Worm (Caenorhabditis elegans): ENCODE measurements around the gene srh-214.

srh-214 gene

DNA sequence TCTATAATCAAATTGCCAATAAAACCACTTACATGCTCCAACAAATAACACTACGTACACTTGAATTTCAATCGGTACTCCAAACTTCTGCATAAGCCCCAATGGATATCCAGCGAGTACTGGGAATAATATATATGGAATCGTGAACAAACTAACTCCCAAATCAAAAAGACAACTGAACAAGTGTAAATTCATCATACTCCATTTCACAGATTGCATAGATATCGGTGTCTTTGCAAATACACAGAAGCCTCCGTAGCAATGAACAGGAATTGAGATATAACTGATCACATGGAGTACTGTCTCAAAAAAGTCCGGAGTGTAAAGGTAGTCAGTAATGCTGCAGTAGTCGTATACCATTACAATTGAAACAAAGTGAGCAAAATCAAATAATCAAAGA, at the start of gene srh-214:
Gene srh-214, minus strand, starts transcription at position 360 of the 400 bp plus-strand sequence.
- TF ChIP-seq snpc-4 (tag; optimal IDR thresholded peaks at IDR 0.05): no peak
- TF ChIP-seq nhr-23 (tag; optimal IDR thresholded peaks at IDR 0.05): no peak
- TF ChIP-seq nhr-12 (tag; optimal IDR thresholded peaks at IDR 0.05): no peak
- no peak for TF ChIP-seq nhr-237 (tag; optimal IDR thresholded peaks at IDR 0.05)
- TF ChIP-seq ceh-28 (tag; optimal IDR thresholded peaks at IDR 0.05): no peak
- TF ChIP-seq nhr-11 (tag; optimal IDR thresholded peaks at IDR 0.05): no peak
- TF ChIP-seq ztf-11 (tag; optimal IDR thresholded peaks at IDR 0.05): no peak
- TF ChIP-seq fos-1 (tag; optimal IDR thresholded peaks at IDR 0.05): no peak
- TF ChIP-seq hmg-11 (tag; optimal IDR thresholded peaks at IDR 0.05): no peak
- no peak for TF ChIP-seq lin-39 (tag; optimal IDR thresholded peaks at IDR 0.05)
- no peak for TF ChIP-seq nhr-67 (tag; optimal IDR thresholded peaks at IDR 0.05)
- TF ChIP-seq lin-15B (tag; optimal IDR thresholded peaks at IDR 0.05): no peak
- TF ChIP-seq unc-62 (GFP tag; optimal IDR thresholded peaks at IDR 0.05): no peak
- TF ChIP-seq aly-2 (tag; optimal IDR thresholded peaks at IDR 0.05): no peak
- TF ChIP-seq ceh-9 (tag; optimal IDR thresholded peaks at IDR 0.05): no peak
- TF ChIP-seq nfya-1 (tag; optimal IDR thresholded peaks at IDR 0.05; ENCODE audit: insufficient read depth): no peak
- no peak for TF ChIP-seq mml-1 (tag; optimal IDR thresholded peaks at IDR 0.05)
- TF ChIP-seq fkh-10 (GFP tag; optimal IDR thresholded peaks at IDR 0.05): no peak
- TF ChIP-seq zag-1 (tag; optimal IDR thresholded peaks at IDR 0.05): no peak
- no peak for TF ChIP-seq elt-2 (tag; optimal IDR thresholded peaks at IDR 0.05)

DNA sequence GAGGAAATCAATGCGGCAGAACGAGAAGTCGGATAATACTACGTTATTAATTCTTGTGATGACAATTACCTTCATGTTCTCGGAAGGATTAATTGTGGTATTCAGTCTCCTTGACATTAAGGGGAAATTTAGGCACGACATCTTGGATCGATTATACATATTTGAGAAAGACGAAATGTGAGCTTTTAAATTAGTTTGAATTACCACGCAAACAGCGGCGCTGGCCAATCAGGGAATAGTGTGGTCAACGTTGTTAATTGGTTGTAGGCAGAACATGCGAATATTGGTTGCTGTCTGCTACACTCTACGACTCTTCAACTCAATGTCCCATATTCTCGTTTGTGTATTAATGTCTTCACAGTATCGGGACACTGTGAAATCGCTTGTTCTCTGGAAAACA, 45.4 kb upstream of the srh-214 start, which contains the start of gene F49A5.10:
Gene F49A5.10, plus strand, starts transcription at position 301 of the 400 bp plus-strand sequence.
- TF ChIP-seq nhr-67 (tag; optimal IDR thresholded peaks at IDR 0.05): no peak
- no peak for TF ChIP-seq nhr-43 (tag; optimal IDR thresholded peaks at IDR 0.05; ENCODE audit: poor library complexity, severe bottlenecking)
- no peak for TF ChIP-seq aly-2 (tag; optimal IDR thresholded peaks at IDR 0.05)

DNA sequence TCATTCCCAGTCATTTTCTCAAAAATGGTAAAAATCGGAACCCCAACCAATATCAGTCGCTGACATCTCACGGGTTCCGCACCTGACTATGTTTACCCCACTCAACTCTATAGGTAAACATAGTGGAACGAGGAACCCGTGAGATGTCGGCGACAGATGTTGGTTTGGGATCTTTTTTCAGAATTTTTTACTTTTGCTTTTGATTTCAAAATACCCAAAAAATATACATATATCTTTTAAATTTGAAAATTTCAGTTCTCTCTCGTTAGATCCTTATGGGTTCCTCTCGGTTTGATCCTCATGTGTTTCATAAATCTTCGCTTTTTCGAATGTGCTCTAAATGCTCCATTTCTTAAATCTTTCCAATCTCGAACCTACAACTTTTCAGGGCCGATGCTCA, 44.1 kb upstream of the srh-214 start, which contains the start of gene srw-23:
Gene srw-23, plus strand, starts transcription at position 301 of the 400 bp plus-strand sequence.
- no peak for TF ChIP-seq mdl-1 (tag; optimal IDR thresholded peaks at IDR 0.05)
- TF ChIP-seq fkh-2 (tag; optimal IDR thresholded peaks at IDR 0.05): no peak
- no peak for TF ChIP-seq sea-2 (GFP tag; optimal IDR thresholded peaks at IDR 0.05)
- TF ChIP-seq elt-3 (tag; optimal IDR thresholded peaks at IDR 0.05): no peak
- TF ChIP-seq daf-12 (tag; optimal IDR thresholded peaks at IDR 0.05): no peak
- TF ChIP-seq snpc-4 (tag; optimal IDR thresholded peaks at IDR 0.05): no peak
- TF ChIP-seq unc-39 (tag; optimal IDR thresholded peaks at IDR 0.05): no peak

DNA sequence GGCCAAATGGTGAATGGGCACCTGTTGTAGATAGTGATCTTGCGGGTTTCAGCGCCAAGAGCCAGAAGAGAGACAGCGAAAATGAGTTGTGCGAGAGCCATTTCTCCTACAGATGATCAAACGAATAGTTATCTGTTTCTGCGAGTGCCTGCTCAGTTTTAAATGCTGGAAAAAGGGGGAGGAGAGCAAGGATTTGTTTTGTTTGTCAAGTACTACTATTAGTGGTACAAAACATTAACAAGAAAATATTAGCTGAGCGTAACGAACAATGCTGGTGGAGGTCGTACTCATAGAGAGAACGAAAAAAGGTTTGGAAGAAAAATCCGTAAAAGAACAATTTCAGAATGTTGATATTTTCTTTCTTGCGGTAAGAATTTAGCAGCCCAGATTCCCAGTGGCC, 41.8 kb upstream of the srh-214 start, which contains the start of gene thn-4:
Gene thn-4, minus strand, starts transcription at position 101 of the 400 bp plus-strand sequence.
- TF ChIP-seq ceh-9 (tag; optimal IDR thresholded peaks at IDR 0.05): no peak
- no peak for TF ChIP-seq lin-15B (tag; optimal IDR thresholded peaks at IDR 0.05)
- TF ChIP-seq nhr-11 (tag; optimal IDR thresholded peaks at IDR 0.05): no peak
- TF ChIP-seq eor-1 (tag; optimal IDR thresholded peaks at IDR 0.05): no peak
- no peak for TF ChIP-seq egl-5 (tag; optimal IDR thresholded peaks at IDR 0.05)
- no peak for TF ChIP-seq pqm-1 (tag; optimal IDR thresholded peaks at IDR 0.05)
- no peak for TF ChIP-seq ztf-4 (tag; optimal IDR thresholded peaks at IDR 0.05)
- TF ChIP-seq ZK546.5 (tag; optimal IDR thresholded peaks at IDR 0.05): no peak
- no peak for TF ChIP-seq ztf-11 (tag; optimal IDR thresholded peaks at IDR 0.05)
- TF ChIP-seq zag-1 (tag; optimal IDR thresholded peaks at IDR 0.05): no peak
- TF ChIP-seq egl-27 (tag; optimal IDR thresholded peaks at IDR 0.05): no peak
- TF ChIP-seq R02D3.7 (tag; optimal IDR thresholded peaks at IDR 0.05): no peak
- TF ChIP-seq jun-1 (tag; optimal IDR thresholded peaks at IDR 0.05): no peak
- no peak for TF ChIP-seq elt-3 (tag; optimal IDR thresholded peaks at IDR 0.05)
- TF ChIP-seq fkh-2 (tag; optimal IDR thresholded peaks at IDR 0.05): no peak
- TF ChIP-seq skn-1 (tag; optimal IDR thresholded peaks at IDR 0.05): no peak
- TF ChIP-seq nhr-77 (tag; optimal IDR thresholded peaks at IDR 0.05): no peak

Measured in whole organism, L3 larva.